Fruit fly (Drosophila melanogaster) whole organism, prepupa: Measurements from ENCODE around the gene CG33687.

ENCODE experiments used
- CG15336 ChIP-seq: fragments of 200-800 bp; sonication (Bioruptor generic); IDR thresholded peaks from 2 replicates; pipeline ENCODE4 v1.3.6; 2022; ENCODE audit warnings: missing biosample characterization, missing genetic modification characterization
- CG16779 ChIP-seq: fragments of 200-800 bp; sonication (Bioruptor generic); optimal IDR thresholded peaks from 3 replicates; lab custom pipeline; 2017; ENCODE audit warnings: missing biosample characterization, mild to moderate bottlenecking, missing genetic modification characterization
- CG6792 ChIP-seq: fragments of 200-800 bp; sonication (Bioruptor generic); optimal IDR thresholded peaks from 3 replicates; lab custom pipeline; 2016; ENCODE audit warnings: missing biosample characterization, missing genetic modification characterization
- CG8632 ChIP-seq: fragments of 200-800 bp; sonication (Bioruptor generic); optimal IDR thresholded peaks from 3 replicates; lab custom pipeline; 2016; ENCODE audit warnings: missing biosample characterization, missing genetic modification characterization
- fd85E ChIP-seq: fragments of 200-800 bp; sonication (Bioruptor generic); optimal IDR thresholded peaks from 3 replicates; lab custom pipeline; 2016; ENCODE audit warnings: missing biosample characterization, missing genetic modification characterization
- lz ChIP-seq: fragments of 200-800 bp; sonication (Bioruptor generic); optimal IDR thresholded peaks from 3 replicates; lab custom pipeline; 2016; ENCODE audit warnings: missing biosample characterization, missing genetic modification characterization

DNA sequence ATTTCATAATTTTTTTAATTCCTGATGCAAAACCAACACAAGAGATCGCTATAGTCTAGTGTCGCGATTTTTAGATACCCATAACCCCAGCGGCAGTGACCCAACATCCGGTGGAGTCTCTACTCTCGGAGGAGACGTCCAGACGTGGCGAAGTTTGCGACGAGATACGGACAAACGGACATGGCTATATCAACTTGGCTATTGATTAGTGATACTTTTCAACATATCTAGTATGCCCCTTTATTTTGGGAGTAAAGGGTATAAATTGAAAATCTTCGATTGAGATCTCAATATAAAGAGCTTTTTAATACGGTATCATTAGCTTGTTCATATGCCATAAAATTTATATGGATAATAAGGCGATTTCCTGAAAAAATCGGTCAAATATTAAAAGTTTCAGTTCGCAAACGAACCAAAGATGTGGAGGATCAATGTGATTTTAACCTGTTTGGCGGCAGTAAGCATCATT is at the start of gene CG33687:
- TF ChIP-seq lz (GFP tag; lab: Kevin White, UChicago), result no peak
- TF ChIP-seq CG6792 (GFP tag; lab: Kevin White, UChicago), result no peak
- no peak for TF ChIP-seq fd85E (GFP tag; lab: Kevin White, UChicago)
- no peak for TF ChIP-seq CG8632 (GFP tag; lab: Kevin White, UChicago)
- no peak for TF ChIP-seq CG15336 (GFP tag; lab: Robert Waterston, UW)
- TF ChIP-seq CG16779 (tag; lab: Kevin White, UChicago), result no peak
